Fruit fly (Drosophila melanogaster) whole organism, embryonic: ENCODE measurements around the gene ATPsynB.

Experiments
- Asciz ChIP-seq: fragments of 200-800 bp; sonication (Bioruptor generic); optimal IDR thresholded peaks from 2 replicates; lab custom pipeline; 2017; ENCODE audit warnings: missing biosample characterization, mild to moderate bottlenecking, missing genetic modification characterization, missing genetic modification reagents
- CG11085 ChIP-seq: fragments of 200-800 bp; sonication (Bioruptor generic); IDR thresholded peaks from 2 replicates; pipeline ENCODE4 v1.3.6; 2022; ENCODE audit warnings: missing biosample characterization, missing genetic modification characterization
- CG12236 ChIP-seq: fragments of 200-800 bp; sonication (Bioruptor generic); optimal IDR thresholded peaks from 2 replicates; lab custom pipeline; 2016; ENCODE audit warnings: missing biosample characterization, missing genetic modification characterization
- CG1233 ChIP-seq: fragments of 200-800 bp; sonication (Bioruptor generic); optimal IDR thresholded peaks from 4 replicates; lab custom pipeline; 2018; ENCODE audit warnings: missing biosample characterization, mild to moderate bottlenecking, missing genetic modification characterization
- CG12942 ChIP-seq: fragments of 200-800 bp; sonication (Bioruptor generic); optimal IDR thresholded peaks from 3 replicates; lab custom pipeline; 2016; ENCODE audit warnings: missing biosample characterization, missing genetic modification characterization
- CG14050 ChIP-seq: fragments of 200-800 bp; sonication (Bioruptor generic); IDR thresholded peaks from 3 replicates; pipeline ENCODE4 v1.3.6; 2022; ENCODE audit warnings: missing biosample characterization, missing genetic modification characterization
- CG15514 ChIP-seq: fragments of 200-800 bp; sonication (Bioruptor generic); optimal IDR thresholded peaks from 3 replicates; lab custom pipeline; 2017; ENCODE audit warnings: missing biosample characterization, missing genetic modification characterization, mild to moderate bottlenecking, moderate library complexity, missing genetic modification reagents
- CG16779 ChIP-seq: fragments of 200-800 bp; sonication (Bioruptor generic); IDR thresholded peaks from 2 replicates; pipeline ENCODE4 v1.3.6; 2022; ENCODE audit warnings: missing biosample characterization, missing genetic modification characterization
- CG17829 ChIP-seq: fragments of 200-800 bp; optimal IDR thresholded peaks from 2 replicates; lab custom pipeline; 2019; ENCODE audit warnings: missing biosample characterization, mild to moderate bottlenecking, missing genetic modification characterization, moderate library complexity
- CG18764 ChIP-seq: fragments of 200-800 bp; sonication (Bioruptor generic); optimal IDR thresholded peaks from 3 replicates; lab custom pipeline; 2016; ENCODE audit warnings: missing biosample characterization, missing genetic modification characterization
- CG2116 ChIP-seq: fragments of 200-800 bp; sonication (Bioruptor generic); optimal IDR thresholded peaks from 3 replicates; lab custom pipeline; 2018; ENCODE audit warnings: missing biosample characterization, mild to moderate bottlenecking, missing genetic modification characterization
- CG30403 ChIP-seq: fragments of 200-800 bp; sonication (Bioruptor generic); optimal IDR thresholded peaks from 3 replicates; lab custom pipeline; 2016; ENCODE audit warnings: missing biosample characterization, missing genetic modification characterization
- CG31441 ChIP-seq: fragments of 200-800 bp; sonication (Bioruptor generic); IDR thresholded peaks from 2 replicates; pipeline ENCODE4 v1.3.6; 2022; ENCODE audit warnings: missing biosample characterization, missing genetic modification characterization
- CG4282 ChIP-seq: fragments of 200-800 bp; sonication (Bioruptor generic); optimal IDR thresholded peaks from 2 replicates; lab custom pipeline; 2016; ENCODE audit warnings: missing biosample characterization, missing genetic modification characterization
- CG4328 ChIP-seq: fragments of 200-800 bp; sonication (Bioruptor generic); optimal IDR thresholded peaks from 3 replicates; lab custom pipeline; 2017; ENCODE audit warnings: missing biosample characterization, missing genetic modification reagents, missing genetic modification characterization
- D ChIP-seq, 2 experiments: fragments of 200-800 bp in 1 of 2; fragments of >200 bp in 1 of 2; sonication (Bioruptor generic) in 1 of 2; optimal IDR thresholded peaks; 2 replicates in 1 of 2; 3 replicates in 1 of 2; lab custom pipeline; 2017; ENCODE audit warnings: mild to moderate bottlenecking in 1 of 2, missing biosample characterization in 1 of 2, missing genetic modification characterization in 1 of 2, missing genetic modification reagents in 1 of 2
- Dfd ChIP-seq, 2 experiments: fragments of >200 bp; optimal IDR thresholded peaks; 2 replicates each; lab custom pipeline; 2017; ENCODE audit warnings: missing biosample characterization in 2 of 2, missing genetic modification characterization in 2 of 2
- Dip3 ChIP-seq: fragments of 200-800 bp; sonication (Bioruptor generic); optimal IDR thresholded peaks from 3 replicates; lab custom pipeline; 2016; ENCODE audit warnings: missing biosample characterization, missing genetic modification characterization
- ERR ChIP-seq: fragments of 200-800 bp; sonication (Bioruptor generic); optimal IDR thresholded peaks from 2 replicates; lab custom pipeline; 2016; ENCODE audit warnings: missing biosample characterization, missing genetic modification characterization
- Fer1 ChIP-seq: fragments of 200-800 bp; sonication (Bioruptor generic); optimal IDR thresholded peaks from 2 replicates; lab custom pipeline; 2017; ENCODE audit warnings: missing biosample characterization, mild to moderate bottlenecking, missing genetic modification characterization
- Fer3 ChIP-seq: fragments of 200-800 bp; sonication (Bioruptor generic); optimal IDR thresholded peaks from 2 replicates; lab custom pipeline; 2018; ENCODE audit warnings: missing biosample characterization, mild to moderate bottlenecking, missing genetic modification characterization, moderate library complexity
- HLHmδ ChIP-seq: fragments of 200-800 bp; sonication (Bioruptor generic); optimal IDR thresholded peaks from 2 replicates; lab custom pipeline; 2018; ENCODE audit warnings: missing biosample characterization, mild to moderate bottlenecking, missing genetic modification characterization, moderate library complexity
- NC2β ChIP-seq: fragments of 200-800 bp; sonication (Bioruptor generic); optimal IDR thresholded peaks from 2 replicates; lab custom pipeline; 2016; ENCODE audit warnings: missing biosample characterization, missing genetic modification characterization
- Oli ChIP-seq: fragments of 200-800 bp; sonication (Bioruptor generic); optimal IDR thresholded peaks from 2 replicates; lab custom pipeline; 2018; ENCODE audit warnings: missing biosample characterization, mild to moderate bottlenecking, missing genetic modification characterization, moderate library complexity
- Optix ChIP-seq: fragments of 200-800 bp; sonication (Bioruptor generic); IDR thresholded peaks from 3 replicates; pipeline ENCODE4 v1.3.6; 2022; ENCODE audit warnings: missing biosample characterization, missing genetic modification characterization
- Vsx1 ChIP-seq: fragments of 200-800 bp; sonication (Bioruptor generic); optimal IDR thresholded peaks from 2 replicates; lab custom pipeline; 2017; ENCODE audit warnings: missing biosample characterization, mild to moderate bottlenecking, missing genetic modification characterization, missing genetic modification reagents
- ac ChIP-seq: fragments of 200-800 bp; sonication (Bioruptor generic); optimal IDR thresholded peaks from 3 replicates; lab custom pipeline; 2017; ENCODE audit warnings: missing biosample characterization, mild to moderate bottlenecking, missing genetic modification characterization
- amos ChIP-seq: fragments of 200-800 bp; sonication (Bioruptor generic); IDR thresholded peaks from 2 replicates; pipeline ENCODE4 v1.3.6; 2022; ENCODE audit warnings: missing biosample characterization, missing genetic modification characterization; ENCODE audit not compliant: partially characterized antibody
- ash1 ChIP-seq: fragments of 200-800 bp; sonication (Bioruptor generic); optimal IDR thresholded peaks from 2 replicates; lab custom pipeline; 2018; ENCODE audit warnings: missing biosample characterization, mild to moderate bottlenecking, missing genetic modification characterization
- ato ChIP-seq: fragments of 200-800 bp; sonication (Bioruptor generic); IDR thresholded peaks from 2 replicates; pipeline ENCODE4 v1.3.6; 2022; ENCODE audit warnings: missing biosample characterization, missing genetic modification characterization; ENCODE audit not compliant: partially characterized antibody
- chinmo ChIP-seq: fragments of 200-800 bp; sonication (Bioruptor generic); IDR thresholded peaks from 4 replicates; pipeline ENCODE4 v1.3.6; 2022; ENCODE audit warnings: missing biosample characterization, missing genetic modification characterization; ENCODE audit not compliant: partially characterized antibody
- ci ChIP-seq: fragments of 200-800 bp; sonication (Bioruptor generic); IDR thresholded peaks from 3 replicates; pipeline ENCODE4 v1.3.6; 2022; ENCODE audit warnings: missing biosample characterization, missing genetic modification characterization
- disco-r ChIP-seq: fragments of 200-800 bp; sonication (Bioruptor generic); optimal IDR thresholded peaks from 2 replicates; lab custom pipeline; 2016; ENCODE audit warnings: missing biosample characterization, missing genetic modification characterization
- en ChIP-seq: fragments of 200-800 bp; sonication (Bioruptor generic); optimal IDR thresholded peaks from 2 replicates; lab custom pipeline; 2016; ENCODE audit warnings: missing biosample characterization, missing genetic modification characterization
- ftz-f1 ChIP-seq: fragments of 200-800 bp; sonication (Bioruptor generic); optimal IDR thresholded peaks from 2 replicates; lab custom pipeline; 2016; ENCODE audit warnings: missing biosample characterization, missing genetic modification characterization
- insv ChIP-seq, 2 experiments: fragments of 200-800 bp; sonication (Bioruptor generic); optimal IDR thresholded peaks; 3 replicates each; lab custom pipeline; 2016 to 2018; ENCODE audit warnings: missing biosample characterization in 2 of 2, missing genetic modification characterization in 2 of 2
- jing ChIP-seq: fragments of 200-800 bp; sonication (Bioruptor generic); optimal IDR thresholded peaks from 2 replicates; lab custom pipeline; 2018; ENCODE audit warnings: missing biosample characterization, mild to moderate bottlenecking, missing genetic modification characterization
- knrl ChIP-seq: fragments of 200-800 bp; sonication (Bioruptor generic); IDR thresholded peaks from 3 replicates; pipeline ENCODE4 v1.3.6; 2022; ENCODE audit warnings: missing biosample characterization, missing genetic modification characterization; ENCODE audit not compliant: partially characterized antibody
- nerfin-2 ChIP-seq: fragments of 200-800 bp; sonication (Bioruptor generic); IDR thresholded peaks from 2 replicates; pipeline ENCODE4 v1.3.6; 2022; ENCODE audit warnings: missing biosample characterization, missing genetic modification characterization; ENCODE audit not compliant: partially characterized antibody
- pb ChIP-seq: fragments of 200-800 bp; sonication (Bioruptor generic); optimal IDR thresholded peaks from 3 replicates; lab custom pipeline; 2016; ENCODE audit warnings: missing biosample characterization, missing genetic modification characterization
- row ChIP-seq: fragments of 200-800 bp; sonication (Bioruptor generic); IDR thresholded peaks from 3 replicates; pipeline ENCODE4 v1.3.6; 2022; ENCODE audit warnings: missing biosample characterization, missing genetic modification characterization
- sc ChIP-seq, 3 experiments: fragments of >200 bp in 2 of 3; fragments of 200-800 bp in 1 of 3; sonication (Bioruptor generic) in 1 of 3; optimal IDR thresholded peaks; 2 replicates in 2 of 3; 3 replicates in 1 of 3; lab custom pipeline; 2017; ENCODE audit warnings: mild to moderate bottlenecking in 1 of 3, missing biosample characterization in 1 of 3, missing genetic modification characterization in 1 of 3, missing genetic modification reagents in 1 of 3
- scrt ChIP-seq: fragments of 200-800 bp; sonication (Bioruptor generic); optimal IDR thresholded peaks from 2 replicates; lab custom pipeline; 2018; ENCODE audit warnings: missing biosample characterization, mild to moderate bottlenecking, missing genetic modification characterization, moderate library complexity
- shn ChIP-seq: fragments of 200-800 bp; sonication (Bioruptor generic); optimal IDR thresholded peaks from 3 replicates; lab custom pipeline; 2016; ENCODE audit warnings: missing biosample characterization, missing genetic modification characterization
- slbo ChIP-seq: fragments of 200-800 bp; sonication (Bioruptor generic); IDR thresholded peaks from 2 replicates; pipeline ENCODE4 v1.3.6; 2022; ENCODE audit warnings: missing biosample characterization, missing genetic modification characterization
- stc ChIP-seq: fragments of 200-800 bp; sonication (Bioruptor generic); IDR thresholded peaks from 2 replicates; pipeline ENCODE4 v1.3.6; 2022; ENCODE audit warnings: missing biosample characterization, missing genetic modification characterization
- tin ChIP-seq: fragments of 200-800 bp; sonication (Bioruptor generic); optimal IDR thresholded peaks from 3 replicates; lab custom pipeline; 2016; ENCODE audit warnings: missing biosample characterization, missing genetic modification characterization
- tio ChIP-seq: fragments of 200-800 bp; sonication (Bioruptor generic); optimal IDR thresholded peaks from 2 replicates; lab custom pipeline; 2017; ENCODE audit warnings: missing biosample characterization, missing genetic modification characterization, inconsistent platforms
- trem ChIP-seq: fragments of 200-800 bp; optimal IDR thresholded peaks from 3 replicates; lab custom pipeline; 2019; ENCODE audit warnings: missing biosample characterization, mild to moderate bottlenecking, missing genetic modification characterization, moderate library complexity
- z ChIP-seq: fragments of 200-800 bp; sonication (Bioruptor generic); IDR thresholded peaks from 3 replicates; pipeline ENCODE4 v1.3.6; 2022; ENCODE audit warnings: missing biosample characterization, missing genetic modification characterization

ATPsynB gene

dm6 chr3L:9723108-9723507 lies 6.7 kb upstream of the ATPsynB start, which contains the start of the genes nbs and defl (continued):
- peak; percentile 96 for TF ChIP-seq row (GFP tag; lab: Robert Waterston, UW)
- TF ChIP-seq ash1 (GFP tag; lab: Kevin White, UChicago) = no peak
- no peak for TF ChIP-seq CG4282 (GFP tag; lab: Kevin White, UChicago)
- TF ChIP-seq CG12236 (GFP tag; lab: Kevin White, UChicago) = no peak
- no peak for TF ChIP-seq ci
- TF ChIP-seq Vsx1 (GFP tag; lab: Kevin White, UChicago) = no peak
- peak in 1 of 2 experiments; percentile 11 for TF ChIP-seq insv (GFP tag; optimal IDR thresholded peaks at IDR 0.05; lab: Kevin White, UChicago)
- TF ChIP-seq Dfd (GFP tag; optimal IDR thresholded peaks at IDR 0.05; lab: Kevin White, UChicago) = no peak
- TF ChIP-seq CG16779 (GFP tag; lab: Robert Waterston, UW) = no peak
- no peak for TF ChIP-seq nerfin-2 (GFP tag; lab: Robert Waterston, UW)
- TF ChIP-seq amos = peak; percentile 19; the same call in 1 of the 2 replicates
- TF ChIP-seq tio = no peak
- TF ChIP-seq ftz-f1 = no peak
- TF ChIP-seq CG17829 (tag; lab: Kevin White, UChicago) = peak; percentile 73
- TF ChIP-seq CG2116 = peak; percentile 7
- TF ChIP-seq scrt (GFP tag; lab: Kevin White, UChicago) = peak; percentile 60
- TF ChIP-seq CG18764 (GFP tag; lab: Kevin White, UChicago) = peak; percentile 57
- peak; percentile 66 for TF ChIP-seq Fer3
- TF ChIP-seq knrl (GFP tag; lab: Robert Waterston, UW) = peak; percentile 59; the same call in 2 of the 3 replicates
- peak; percentile 43; the same call in 1 of the 3 replicates for TF ChIP-seq CG14050 (GFP tag; lab: Robert Waterston, UW)
- no peak for TF ChIP-seq sc (optimal IDR thresholded peaks at IDR 0.05; lab: Kevin White, UChicago)
- peak; percentile 8 for TF ChIP-seq sc (GFP tag; optimal IDR thresholded peaks at IDR 0.05; lab: Kevin White, UChicago)
- no peak for TF ChIP-seq Optix (GFP tag; lab: Robert Waterston, UW)
- TF ChIP-seq CG1233 (GFP tag; lab: Kevin White, UChicago) = no peak
- peak; percentile 55 for TF ChIP-seq CG4328 (GFP tag; lab: Kevin White, UChicago)
- TF ChIP-seq CG30403 (GFP tag; lab: Kevin White, UChicago) = peak; percentile 78
- peak; percentile 62; the same call in 1 of the 2 replicates for TF ChIP-seq stc (GFP tag; lab: Robert Waterston, UW)
- no peak for TF ChIP-seq Asciz (GFP tag; lab: Kevin White, UChicago)
- no peak for TF ChIP-seq ac
- TF ChIP-seq NC2β (GFP tag; lab: Kevin White, UChicago) = peak; percentile 31
- TF ChIP-seq CG12942 (GFP tag; lab: Kevin White, UChicago) = peak; percentile 64
- peak; percentile 4 for TF ChIP-seq disco-r
- no peak for TF ChIP-seq CG15514
- peak; percentile 83 for TF ChIP-seq slbo
- TF ChIP-seq chinmo (GFP tag; lab: Robert Waterston, UW) = no peak
- peak; percentile 44 for TF ChIP-seq shn (GFP tag; lab: Kevin White, UChicago)
- no peak for TF ChIP-seq z (GFP tag; lab: Robert Waterston, UW)
- TF ChIP-seq CG31441 (GFP tag; lab: Robert Waterston, UW) = no peak; the same call in none of the 2 replicates
- TF ChIP-seq Oli (tag; lab: Kevin White, UChicago) = peak; percentile 44
- no peak for TF ChIP-seq HLHmδ (GFP tag; lab: Kevin White, UChicago)
- peak; percentile 56 for TF ChIP-seq tin (GFP tag; lab: Kevin White, UChicago)
- peak; percentile 24 for TF ChIP-seq trem (tag; lab: Kevin White, UChicago)
- TF ChIP-seq Fer1 = peak; percentile 67
- TF ChIP-seq CG11085 = peak; percentile 49; the same call in 1 of the 2 replicates
- TF ChIP-seq Dip3 (GFP tag; lab: Kevin White, UChicago) = peak; percentile 60
- no peak for TF ChIP-seq D (optimal IDR thresholded peaks at IDR 0.05; lab: Kevin White, UChicago)
- no peak for TF ChIP-seq D (GFP tag; optimal IDR thresholded peaks at IDR 0.05; lab: Kevin White, UChicago)
- no peak for TF ChIP-seq en
- no peak for TF ChIP-seq ato
- no peak for TF ChIP-seq pb (GFP tag; lab: Kevin White, UChicago)
- TF ChIP-seq jing (GFP tag; lab: Kevin White, UChicago) = no peak
- no peak for TF ChIP-seq ERR
